Worm (Caenorhabditis elegans) whole organism, late embryonic: ENCODE results near the gene chpf-2.

Experiments
- fax-1 ChIP-seq: sonication (generic microtip); optimal IDR thresholded peaks from 2 replicates; lab custom pipeline; 2016; ENCODE audit warnings: missing genotype, missing genetic modification characterization, missing compliant biosample characterization
- fkh-6 ChIP-seq: sonication (generic microtip); optimal IDR thresholded peaks from 2 replicates; lab custom pipeline; 2016; ENCODE audit warnings: missing genetic modification characterization, missing compliant biosample characterization
- nhr-11 ChIP-seq: fragments of 150-350 bp; optimal IDR thresholded peaks from 2 replicates; lab custom pipeline; 2014; ENCODE audit warnings: missing biosample characterization, missing genetic modification characterization

DNA sequence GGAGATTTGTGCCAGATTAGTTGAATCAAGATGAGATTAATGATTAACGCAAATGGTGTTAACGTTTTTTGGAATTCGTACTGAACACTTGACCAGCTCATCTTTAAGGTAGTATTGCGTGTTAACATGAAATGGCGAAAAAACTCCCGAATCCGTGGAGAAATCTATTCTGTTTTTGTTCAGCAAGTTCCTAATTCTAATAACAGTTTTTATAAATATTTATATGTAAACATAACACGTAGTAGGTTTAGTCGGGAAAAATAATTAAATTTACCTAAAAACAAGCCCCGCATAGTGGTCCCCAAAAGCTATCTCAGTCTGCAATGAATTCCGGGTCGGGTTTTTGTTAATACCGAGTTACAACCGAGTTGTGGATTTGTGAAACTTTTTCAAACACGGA, 19.8 kb upstream of the chpf-2 start, which contains the start of gene str-244:
- no peak for TF ChIP-seq nhr-11 (tag; lab: Kevin White, UChicago)
- TF ChIP-seq fax-1, result no peak
- TF ChIP-seq fkh-6 (tag; lab: Kevin White, UChicago), result no peak
